Worm (Caenorhabditis elegans) whole organism, young adult: Measurements from ENCODE around the gene cyp-37B1.

Experiments used
- D2030.7 ChIP-seq: fragments of 200-800 bp; sonication (Bioruptor generic); IDR thresholded peaks from 2 replicates; pipeline ENCODE4 v1.3.6; 2022; ENCODE audit warnings: missing genetic modification reagents, missing genetic modification characterization, missing compliant biosample characterization
- F23B12.7 ChIP-seq: sonication (generic microtip); optimal IDR thresholded peaks from 2 replicates; lab custom pipeline; 2017; ENCODE audit warnings: missing genetic modification characterization, mild to moderate bottlenecking, missing compliant biosample characterization, antibody characterized with exemption, moderate library complexity; ENCODE audit not compliant: insufficient read depth
- K11D2.4 ChIP-seq: fragments of 200-800 bp; sonication (Bioruptor generic); IDR thresholded peaks from 2 replicates; pipeline ENCODE4 v1.3.6; 2022; ENCODE audit warnings: missing genetic modification reagents, missing genetic modification characterization, missing compliant biosample characterization
- Y67H2A.10 ChIP-seq: fragments of 200-800 bp; sonication (Bioruptor generic); conservative IDR thresholded peaks from 2 replicates; pipeline ENCODE4 v1.3.6; 2022; ENCODE audit warnings: missing genetic modification reagents, missing genetic modification characterization, missing compliant biosample characterization
- athp-1 ChIP-seq: sonication (generic microtip); optimal IDR thresholded peaks from 2 replicates; lab custom pipeline; 2017; ENCODE audit warnings: mild to moderate bottlenecking, missing genetic modification characterization, missing compliant biosample characterization
- attf-3 ChIP-seq: fragments of 200-800 bp; sonication (Bioruptor generic); conservative IDR thresholded peaks from 2 replicates; pipeline ENCODE4 v1.3.6; 2022; ENCODE audit warnings: missing genetic modification reagents, missing genetic modification characterization, missing compliant biosample characterization
- cebp-1 ChIP-seq, 2 experiments: fragments of 200-800 bp in 1 of 2; sonication (Bioruptor generic) in 1 of 2; sonication (generic microtip) in 1 of 2; IDR thresholded peaks in 1 of 2; optimal IDR thresholded peaks in 1 of 2; 2 replicates each; pipeline versions ENCODE4 v1.3.6 to Lab custom; 2017 to 2022; ENCODE audit warnings: missing compliant biosample characterization in 2 of 2, missing genetic modification characterization in 2 of 2, mild to moderate bottlenecking in 1 of 2, missing genetic modification reagents in 1 of 2, moderate library complexity in 1 of 2
- dox-1 ChIP-seq: fragments of 200-800 bp; sonication (Bioruptor generic); IDR thresholded peaks from 2 replicates; pipeline ENCODE4 v1.3.6; 2022; ENCODE audit warnings: missing genetic modification reagents, missing genetic modification characterization, missing compliant biosample characterization
- hsf-1 ChIP-seq: fragments of 200-800 bp; sonication (Bioruptor generic); IDR thresholded peaks from 2 replicates; pipeline ENCODE4 v1.3.6; 2022; ENCODE audit warnings: missing genetic modification reagents, missing genetic modification characterization, missing compliant biosample characterization
- lin-40 ChIP-seq: sonication (generic microtip); optimal IDR thresholded peaks from 2 replicates; lab custom pipeline; 2016; ENCODE audit warnings: missing genetic modification characterization, mild to moderate bottlenecking, missing compliant biosample characterization, missing genotype, missing genetic modification reagents
- madf-6 ChIP-seq: fragments of 200-800 bp; sonication (Bioruptor generic); IDR thresholded peaks from 2 replicates; pipeline ENCODE4 v1.3.6; 2022; ENCODE audit warnings: missing genetic modification reagents, missing genetic modification characterization, missing compliant biosample characterization
- madf-8 ChIP-seq: fragments of 200-800 bp; sonication (Bioruptor generic); conservative IDR thresholded peaks from 2 replicates; pipeline ENCODE4 v1.3.6; 2022; ENCODE audit warnings: missing genetic modification reagents, missing genetic modification characterization, missing compliant biosample characterization
- rcor-1 ChIP-seq: fragments of 200-800 bp; sonication (Bioruptor generic); IDR thresholded peaks from 2 replicates; pipeline ENCODE4 v1.3.6; 2022; ENCODE audit warnings: missing genetic modification reagents, missing genetic modification characterization, missing compliant biosample characterization
- snpc-3.4 ChIP-seq: sonication (generic microtip); optimal IDR thresholded peaks from 2 replicates; lab custom pipeline; 2017; ENCODE audit warnings: missing genetic modification characterization, mild to moderate bottlenecking, missing compliant biosample characterization, antibody characterized with exemption, moderate library complexity, missing genotype, missing genetic modification reagents
- xnd-1 ChIP-seq: sonication (generic microtip); optimal IDR thresholded peaks from 2 replicates; lab custom pipeline; 2016; ENCODE audit warnings: missing genotype, missing genetic modification reagents, missing genetic modification characterization, missing compliant biosample characterization

Gene cyp-37B1

ce11 chrV:16315004-16315403 lies 37.1 kb downstream of the cyp-37B1 start, which contains the start of gene str-214 (continued):
- TF ChIP-seq dox-1 (GFP tag; lab: Robert Waterston, UW): no peak

DNA sequence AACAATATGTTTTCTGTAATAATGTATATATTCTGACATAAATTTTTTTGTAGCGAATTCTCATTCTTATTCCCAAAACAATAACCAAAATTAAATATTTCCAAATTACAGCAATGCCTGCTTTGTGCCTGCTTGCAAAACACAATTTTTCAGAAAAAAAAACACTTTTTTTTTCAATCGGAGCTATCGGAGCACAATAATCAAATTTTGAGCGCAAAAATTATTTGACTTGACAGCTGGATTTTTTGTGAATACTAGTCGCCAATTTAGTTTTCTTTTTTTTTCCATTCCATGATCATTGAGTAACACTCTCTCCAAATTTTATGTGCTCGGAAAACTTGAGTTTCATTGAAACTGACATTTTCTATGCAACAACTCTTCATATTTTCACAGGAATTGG lies 39.3 kb downstream of the cyp-37B1 start, which contains the start of gene srh-180:
srh-180 (plus strand) TSS at position 301 of the 400 bp plus-strand sequence.
- no peak for TF ChIP-seq madf-8 (GFP tag; lab: Robert Waterston, UW)
- no peak for TF ChIP-seq D2030.7
- no peak for TF ChIP-seq F23B12.7 (tag; lab: Kevin White, UChicago)
- TF ChIP-seq madf-6: no peak
- TF ChIP-seq K11D2.4 (GFP tag; lab: Robert Waterston, UW): no peak
- no peak for TF ChIP-seq rcor-1 (GFP tag; lab: Robert Waterston, UW)
- no peak for TF ChIP-seq athp-1 (tag; lab: Kevin White, UChicago)
- TF ChIP-seq lin-40 (tag; lab: Kevin White, UChicago): no peak
- TF ChIP-seq, all 124 proteins: peak for 0

DNA sequence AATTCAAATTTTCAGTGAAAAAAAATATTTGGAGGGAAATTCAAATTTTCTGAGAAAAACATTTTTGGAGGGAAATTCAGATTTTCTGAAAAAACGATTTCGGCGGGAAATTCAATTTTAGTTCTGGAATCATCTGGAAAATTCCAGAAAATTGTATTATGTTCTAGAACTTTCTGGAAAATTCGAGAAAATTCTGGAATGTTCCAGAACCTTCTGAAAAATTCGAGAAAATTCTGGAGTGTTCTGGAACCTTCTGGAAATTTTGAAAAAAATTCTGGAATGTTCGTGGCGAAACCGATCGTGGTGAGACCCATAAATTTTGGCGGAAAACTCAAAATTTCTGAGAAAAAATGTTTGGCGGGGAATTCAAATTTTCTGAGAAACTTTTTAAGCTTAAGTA lies 44.2 kb downstream of the cyp-37B1 start:
- TF ChIP-seq Y67H2A.10 (GFP tag; lab: Robert Waterston, UW) (no peak), hsf-1 (GFP tag; lab: Robert Waterston, UW) (peak; percentile 91)
- TF ChIP-seq, all 124 proteins: peak for 1

ce11 chrV:16328849-16329248 lies 50.9 kb downstream of the cyp-37B1 start, which contains the start of gene F57G8.7:
Gene F57G8.7, plus strand, starts transcription at chrV:16329149.
- TF ChIP-seq snpc-3.4 (no peak), attf-3 (GFP tag; lab: Robert Waterston, UW) (no peak), cebp-1 (GFP tag; IDR thresholded peaks at IDR 0.05; lab: Robert Waterston, UW) (no peak), cebp-1 (tag; optimal IDR thresholded peaks at IDR 0.05; lab: Kevin White, UChicago) (no peak), xnd-1 (tag; lab: Kevin White, UChicago) (no peak)
